Worm (Caenorhabditis elegans) whole organism, late embryonic: ENCODE results near the gene pxl-1.

Source experiments
- C08G9.2 ChIP-seq: sonication (generic microtip); optimal IDR thresholded peaks from 2 replicates; lab custom pipeline; 2016; ENCODE audit warnings: mild to moderate bottlenecking, missing genetic modification characterization, moderate library complexity, missing compliant biosample characterization
- C38D4.7 ChIP-seq: fragments of 200-800 bp; sonication (Bioruptor generic); optimal IDR thresholded peaks from 2 replicates; lab custom pipeline; 2018; ENCODE audit warnings: mild to moderate bottlenecking, missing genetic modification characterization, moderate library complexity, missing compliant biosample characterization
- F13H6.1 ChIP-seq: sonication (generic microtip); optimal IDR thresholded peaks from 2 replicates; lab custom pipeline; 2016; ENCODE audit warnings: missing genetic modification characterization, missing compliant biosample characterization
- T23F11.4 ChIP-seq: fragments of 200-800 bp; sonication (Bioruptor generic); optimal IDR thresholded peaks from 2 replicates; lab custom pipeline; 2018; ENCODE audit warnings: mild to moderate bottlenecking, missing genetic modification characterization, missing compliant biosample characterization
- ahr-1 ChIP-seq: sonication (generic microtip); optimal IDR thresholded peaks from 2 replicates; lab custom pipeline; 2016; ENCODE audit warnings: missing genetic modification characterization, missing compliant biosample characterization
- ama-1 ChIP-seq: fragments of 150-350 bp; optimal IDR thresholded peaks from 2 replicates; lab custom pipeline; 2014
- ceh-14 ChIP-seq: sonication (generic microtip); optimal IDR thresholded peaks from 2 replicates; lab custom pipeline; 2016; ENCODE audit warnings: missing genotype, missing genetic modification characterization, missing compliant biosample characterization
- ceh-18 ChIP-seq: sonication (generic microtip); optimal IDR thresholded peaks from 2 replicates; lab custom pipeline; 2016; ENCODE audit warnings: missing genetic modification characterization, missing compliant biosample characterization
- ceh-19 ChIP-seq: fragments of 200-800 bp; sonication (Bioruptor generic); optimal IDR thresholded peaks from 2 replicates; lab custom pipeline; 2018; ENCODE audit warnings: mild to moderate bottlenecking, missing genetic modification characterization, missing compliant biosample characterization
- ceh-2 ChIP-seq: sonication (generic microtip); optimal IDR thresholded peaks from 2 replicates; lab custom pipeline; 2016; ENCODE audit warnings: missing genotype, missing genetic modification characterization, missing compliant biosample characterization
- ceh-22 ChIP-seq: sonication (generic microtip); optimal IDR thresholded peaks from 2 replicates; lab custom pipeline; 2017; ENCODE audit warnings: missing biosample characterization, missing genetic modification characterization
- ceh-24 ChIP-seq: sonication (generic microtip); optimal IDR thresholded peaks from 2 replicates; lab custom pipeline; 2016; ENCODE audit warnings: mild to moderate bottlenecking, missing genetic modification characterization, missing compliant biosample characterization
- ceh-30 ChIP-seq: fragments of 150-350 bp; optimal IDR thresholded peaks from 2 replicates; lab custom pipeline; 2014; ENCODE audit warnings: missing biosample characterization, missing genetic modification characterization
- ceh-45 ChIP-seq: fragments of 200-800 bp; sonication (Bioruptor generic); IDR thresholded peaks from 2 replicates; pipeline ENCODE4 v1.3.6; 2022; ENCODE audit warnings: missing genetic modification reagents, missing genetic modification characterization, missing compliant biosample characterization
- ceh-48 ChIP-seq: sonication (generic microtip); optimal IDR thresholded peaks from 2 replicates; lab custom pipeline; 2016; ENCODE audit warnings: missing genetic modification characterization, inconsistent platforms, missing compliant biosample characterization
- ceh-9 ChIP-seq: sonication (generic microtip); optimal IDR thresholded peaks from 2 replicates; lab custom pipeline; 2016; ENCODE audit warnings: mild to moderate bottlenecking, missing genetic modification characterization, inconsistent platforms, missing compliant biosample characterization
- dve-1 ChIP-seq: sonication (generic microtip); optimal IDR thresholded peaks from 2 replicates; lab custom pipeline; 2017; ENCODE audit warnings: antibody characterized with exemption, mild to moderate bottlenecking, missing genetic modification characterization, missing compliant biosample characterization
- elt-2 ChIP-seq: sonication (generic microtip); optimal IDR thresholded peaks from 2 replicates; lab custom pipeline; 2016; ENCODE audit warnings: missing genetic modification reagents, missing genetic modification characterization, missing compliant biosample characterization
- ets-4 ChIP-seq: sonication (generic microtip); optimal IDR thresholded peaks from 2 replicates; lab custom pipeline; 2016; ENCODE audit warnings: missing genetic modification characterization, missing compliant biosample characterization
- eyg-1 ChIP-seq: sonication (generic microtip); optimal IDR thresholded peaks from 2 replicates; lab custom pipeline; 2016; ENCODE audit warnings: missing genotype, missing genetic modification characterization, missing compliant biosample characterization
- fkh-10 ChIP-seq: fragments of 150-350 bp; optimal IDR thresholded peaks from 2 replicates; lab custom pipeline; 2014; ENCODE audit warnings: missing biosample characterization, missing genetic modification reagents, missing genetic modification characterization
- fkh-6 ChIP-seq: sonication (generic microtip); optimal IDR thresholded peaks from 2 replicates; lab custom pipeline; 2016; ENCODE audit warnings: missing genetic modification characterization, missing compliant biosample characterization
- gmeb-2 ChIP-seq: sonication (generic microtip); optimal IDR thresholded peaks from 2 replicates; lab custom pipeline; 2016; ENCODE audit warnings: missing genetic modification characterization, inconsistent platforms, missing compliant biosample characterization
- hlh-13 ChIP-seq: fragments of 200-800 bp; sonication (Bioruptor generic); optimal IDR thresholded peaks from 2 replicates; lab custom pipeline; 2018; ENCODE audit warnings: mild to moderate bottlenecking, missing genetic modification characterization, missing compliant biosample characterization
- hlh-15 ChIP-seq: sonication (generic microtip); optimal IDR thresholded peaks from 2 replicates; lab custom pipeline; 2016; ENCODE audit warnings: missing genetic modification characterization, missing compliant biosample characterization
- hlh-30 ChIP-seq: sonication (generic microtip); optimal IDR thresholded peaks from 2 replicates; lab custom pipeline; 2017; ENCODE audit warnings: antibody characterized with exemption, missing genetic modification characterization, missing compliant biosample characterization; ENCODE audit not compliant: insufficient read depth
- hlh-6 ChIP-seq: sonication (generic microtip); optimal IDR thresholded peaks from 2 replicates; lab custom pipeline; 2016; ENCODE audit warnings: missing genotype, missing genetic modification characterization, missing compliant biosample characterization
- lim-6 ChIP-seq: sonication (generic microtip); optimal IDR thresholded peaks from 2 replicates; lab custom pipeline; 2016; ENCODE audit warnings: missing genetic modification characterization, missing compliant biosample characterization
- lin-11 ChIP-seq: fragments of 200-800 bp; sonication (Bioruptor generic); optimal IDR thresholded peaks from 2 replicates; lab custom pipeline; 2018; ENCODE audit warnings: mild to moderate bottlenecking, missing genetic modification characterization, missing compliant biosample characterization
- madf-2 ChIP-seq: sonication (generic microtip); optimal IDR thresholded peaks from 2 replicates; lab custom pipeline; 2017; ENCODE audit warnings: missing genetic modification characterization, missing compliant biosample characterization
- mec-3 ChIP-seq: sonication (generic microtip); optimal IDR thresholded peaks from 2 replicates; lab custom pipeline; 2016; ENCODE audit warnings: borderline replicate concordance, missing genetic modification characterization, missing compliant biosample characterization
- nfya-1 ChIP-seq: sonication (generic microtip); optimal IDR thresholded peaks from 2 replicates; lab custom pipeline; 2017; ENCODE audit warnings: missing genetic modification characterization, mild to moderate bottlenecking, missing compliant biosample characterization, antibody characterized with exemption, moderate library complexity
- nhr-232 ChIP-seq: sonication (generic microtip); optimal IDR thresholded peaks from 2 replicates; lab custom pipeline; 2016; ENCODE audit warnings: missing genetic modification characterization, missing compliant biosample characterization
- odd-2 ChIP-seq: sonication (generic microtip); optimal IDR thresholded peaks from 2 replicates; lab custom pipeline; 2017; ENCODE audit warnings: antibody characterized with exemption, mild to moderate bottlenecking, missing genetic modification characterization, missing compliant biosample characterization
- pag-3 ChIP-seq: sonication (generic microtip); optimal IDR thresholded peaks from 2 replicates; lab custom pipeline; 2016; ENCODE audit warnings: missing compliant biosample characterization, missing genetic modification characterization, borderline replicate concordance
- pat-9 ChIP-seq: fragments of 200-800 bp; sonication (Bioruptor generic); optimal IDR thresholded peaks from 2 replicates; lab custom pipeline; 2018; ENCODE audit warnings: mild to moderate bottlenecking, missing genetic modification characterization, moderate library complexity, missing compliant biosample characterization
- pha-2 ChIP-seq: sonication (generic microtip); optimal IDR thresholded peaks from 2 replicates; lab custom pipeline; 2017; ENCODE audit warnings: mild to moderate bottlenecking, missing genetic modification characterization, missing compliant biosample characterization
- pha-4 ChIP-seq: fragments of 150-350 bp; optimal IDR thresholded peaks from 2 replicates; lab custom pipeline; 2018; ENCODE audit warnings: missing biosample characterization, missing genetic modification reagents, missing genetic modification characterization
- pros-1 ChIP-seq: fragments of 150-350 bp; optimal IDR thresholded peaks from 2 replicates; lab custom pipeline; 2014; ENCODE audit warnings: missing biosample characterization, missing genetic modification reagents, missing genetic modification characterization
- ref-2 ChIP-seq: sonication (generic microtip); optimal IDR thresholded peaks from 2 replicates; lab custom pipeline; 2016; ENCODE audit warnings: missing genetic modification characterization, missing compliant biosample characterization
- sdc-2 ChIP-seq: sonication (generic microtip); optimal IDR thresholded peaks from 2 replicates; lab custom pipeline; 2016; ENCODE audit warnings: missing genotype, missing genetic modification characterization, missing compliant biosample characterization
- syd-9 ChIP-seq: sonication (generic microtip); optimal IDR thresholded peaks from 2 replicates; lab custom pipeline; 2016; ENCODE audit warnings: mild to moderate bottlenecking, missing genetic modification characterization, moderate library complexity, missing compliant biosample characterization
- ttx-3 ChIP-seq: sonication (generic microtip); optimal IDR thresholded peaks from 2 replicates; lab custom pipeline; 2016; ENCODE audit warnings: missing genetic modification reagents, missing genetic modification characterization, missing compliant biosample characterization
- unc-3 ChIP-seq, 2 experiments: fragments of 200-800 bp in 1 of 2; sonication (Bioruptor generic) in 1 of 2; sonication (generic microtip) in 1 of 2; conservative IDR thresholded peaks in 1 of 2; optimal IDR thresholded peaks in 1 of 2; 2 replicates each; pipeline versions ENCODE4 v1.3.6 to Lab custom; 2016 to 2022; ENCODE audit warnings: missing compliant biosample characterization in 2 of 2, missing genetic modification characterization in 2 of 2, missing genetic modification reagents in 1 of 2
- unc-42 ChIP-seq: sonication (generic microtip); optimal IDR thresholded peaks from 2 replicates; lab custom pipeline; 2016; ENCODE audit warnings: missing genotype, missing genetic modification characterization, missing compliant biosample characterization
- unc-86 ChIP-seq: sonication (generic microtip); optimal IDR thresholded peaks from 2 replicates; lab custom pipeline; 2016; ENCODE audit warnings: missing genetic modification characterization, missing compliant biosample characterization
- zip-5 ChIP-seq: sonication (generic microtip); optimal IDR thresholded peaks from 2 replicates; lab custom pipeline; 2016; ENCODE audit warnings: missing genetic modification characterization, missing compliant biosample characterization
- ztf-16 ChIP-seq: sonication (generic microtip); optimal IDR thresholded peaks from 2 replicates; lab custom pipeline; 2017; ENCODE audit warnings: missing genetic modification characterization, missing compliant biosample characterization

pxl-1 gene

DNA sequence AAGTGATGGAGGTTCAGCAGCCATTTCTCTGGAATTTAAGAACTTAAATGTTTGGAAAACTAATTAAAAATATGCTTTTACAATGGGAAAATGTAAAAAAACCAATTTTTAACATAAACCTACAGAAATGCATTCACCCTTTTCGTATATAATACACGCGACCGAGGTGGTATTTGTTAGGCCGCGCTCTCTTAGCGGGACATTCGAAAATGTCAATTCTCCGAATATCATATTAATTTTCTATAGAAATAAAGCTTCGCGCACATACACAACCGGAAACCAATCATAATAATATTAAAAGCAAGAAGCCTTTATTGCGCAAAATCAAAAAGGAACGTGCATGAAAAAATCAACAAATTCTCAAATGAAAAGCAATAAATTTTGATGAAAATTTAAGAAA, 42.6 kb downstream of the pxl-1 start, which contains the start of gene ddx-23 (continued):
- TF ChIP-seq pha-4 (tag; lab: Kevin White, UChicago) (no peak), ceh-19 (GFP tag; lab: Kevin White, UChicago) (no peak), ztf-16 (tag; lab: Kevin White, UChicago) (no peak), fkh-6 (no peak), odd-2 (tag; lab: Kevin White, UChicago) (no peak), ceh-30 (tag; lab: Kevin White, UChicago) (no peak), ets-4 (peak; percentile 93), ref-2 (no peak), nhr-232 (no peak), ceh-18 (tag; lab: Kevin White, UChicago) (no peak), hlh-13 (no peak), ceh-14 (peak; percentile 9), unc-3 (GFP tag; conservative IDR thresholded peaks at IDR 0.05; lab: Robert Waterston, UW) (no peak), unc-3 (tag; optimal IDR thresholded peaks at IDR 0.05; lab: Kevin White, UChicago) (no peak), lin-11 (tag; lab: Kevin White, UChicago) (no peak), lim-6 (no peak), ceh-45 (GFP tag; lab: Robert Waterston, UW) (no peak), pros-1 (tag; lab: Kevin White, UChicago) (no peak), unc-42 (peak; percentile 34), nfya-1 (tag; lab: Kevin White, UChicago) (no peak), mec-3 (tag; lab: Kevin White, UChicago) (no peak)

DNA sequence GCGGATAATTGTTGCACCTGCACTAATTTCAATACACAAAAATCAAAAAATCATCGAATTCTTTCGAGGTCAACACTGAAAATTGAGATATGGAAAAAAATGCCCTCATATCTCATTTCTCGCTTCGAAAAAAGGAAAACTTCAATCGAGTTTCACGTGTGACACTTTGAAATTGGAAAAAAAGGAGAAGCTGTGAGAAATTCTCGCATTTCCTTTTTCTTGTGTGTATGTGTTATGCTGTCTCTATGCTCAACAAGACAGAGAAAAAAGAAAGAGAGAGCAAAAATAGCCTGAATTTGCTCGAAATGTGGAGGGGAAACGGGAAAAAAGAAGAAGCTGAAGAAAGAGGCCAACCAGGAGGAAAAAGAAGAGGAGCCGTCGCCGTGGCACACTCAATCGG, 49.4 kb downstream of the pxl-1 start:
- no peak for TF ChIP-seq ceh-30 (tag; lab: Kevin White, UChicago)
- no peak for TF ChIP-seq pha-4 (tag; lab: Kevin White, UChicago)
- TF ChIP-seq unc-86 (tag; lab: Kevin White, UChicago): no peak
- TF ChIP-seq F13H6.1: no peak
- TF ChIP-seq sdc-2 (tag; lab: Kevin White, UChicago): no peak
- TF ChIP-seq ceh-18 (tag; lab: Kevin White, UChicago): peak; percentile 0
- TF ChIP-seq ttx-3 (tag; lab: Kevin White, UChicago): no peak
- TF ChIP-seq unc-42: peak; percentile 38
- no peak for TF ChIP-seq zip-5
- TF ChIP-seq hlh-30 (tag; lab: Kevin White, UChicago): no peak
- no peak for TF ChIP-seq syd-9 (tag; lab: Kevin White, UChicago)
- TF ChIP-seq ceh-24 (tag; lab: Kevin White, UChicago): no peak
- TF ChIP-seq, all 69 proteins: peak for 2

DNA sequence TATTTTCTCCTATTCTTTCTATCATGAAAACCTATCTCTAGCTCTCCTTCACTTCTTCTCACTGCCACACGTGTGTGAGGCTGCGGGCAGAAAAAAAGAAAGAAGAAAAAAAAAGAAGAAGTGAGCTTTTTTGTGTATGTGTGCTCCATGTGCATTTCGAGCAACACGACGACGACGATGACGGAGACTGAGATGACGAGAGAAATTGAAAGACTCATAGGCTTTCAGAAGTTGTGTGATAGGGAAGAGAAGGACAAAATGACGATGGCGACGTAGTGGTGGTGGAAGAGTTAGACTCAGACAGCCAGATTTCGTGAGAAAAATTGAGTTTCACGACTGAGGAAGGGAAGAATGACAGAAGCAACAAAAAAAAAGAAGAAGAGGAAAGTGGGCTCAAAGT, 50.3 kb downstream of the pxl-1 start:
- TF ChIP-seq ceh-19 (GFP tag; lab: Kevin White, UChicago) (no peak), ama-1 (lab: Kevin White, UChicago) (no peak), hlh-15 (no peak), unc-86 (tag; lab: Kevin White, UChicago) (no peak), ets-4 (no peak), pha-2 (no peak), gmeb-2 (tag; lab: Kevin White, UChicago) (no peak), ahr-1 (tag; lab: Kevin White, UChicago) (no peak), T23F11.4 (GFP tag; lab: Kevin White, UChicago) (no peak), ref-2 (no peak), fkh-10 (GFP tag; lab: Kevin White, UChicago) (no peak), C38D4.7 (no peak), elt-2 (tag; lab: Kevin White, UChicago) (no peak), hlh-6 (tag; lab: Kevin White, UChicago) (no peak), ceh-22 (tag; lab: Kevin White, UChicago) (no peak), pha-4 (tag; lab: Kevin White, UChicago) (no peak), ceh-2 (tag; lab: Kevin White, UChicago) (no peak), dve-1 (tag; lab: Kevin White, UChicago) (no peak), ceh-9 (no peak), C08G9.2 (tag; lab: Kevin White, UChicago) (no peak), eyg-1 (tag; lab: Kevin White, UChicago) (no peak), ceh-45 (GFP tag; lab: Robert Waterston, UW) (no peak), ceh-18 (tag; lab: Kevin White, UChicago) (peak; percentile 20), F13H6.1 (no peak), ceh-48 (tag; lab: Kevin White, UChicago) (no peak), ceh-24 (tag; lab: Kevin White, UChicago) (no peak), madf-2 (tag; lab: Kevin White, UChicago) (no peak), odd-2 (tag; lab: Kevin White, UChicago) (no peak), hlh-30 (tag; lab: Kevin White, UChicago) (no peak), nhr-232 (no peak), pag-3 (tag; lab: Kevin White, UChicago) (no peak), ceh-30 (tag; lab: Kevin White, UChicago) (no peak), pat-9 (tag; lab: Kevin White, UChicago) (no peak)
